Worm (Caenorhabditis elegans) whole organism, L4/young adult: ENCODE results near the gene F47B10.6.

Experiments
- W03F9.2 ChIP-seq: fragments of 150-350 bp; optimal IDR thresholded peaks from 2 replicates; lab custom pipeline; 2014; ENCODE audit warnings: missing biosample characterization, missing genetic modification characterization
- dao-5 ChIP-seq: sonication (generic microtip); optimal IDR thresholded peaks from 2 replicates; lab custom pipeline; 2016; ENCODE audit warnings: missing genotype, missing genetic modification characterization, moderate library complexity, missing compliant biosample characterization
- him-1 ChIP-seq: sonication (generic microtip); optimal IDR thresholded peaks from 2 replicates; lab custom pipeline; 2016; ENCODE audit warnings: missing genotype, missing genetic modification reagents, missing genetic modification characterization, missing compliant biosample characterization

DNA sequence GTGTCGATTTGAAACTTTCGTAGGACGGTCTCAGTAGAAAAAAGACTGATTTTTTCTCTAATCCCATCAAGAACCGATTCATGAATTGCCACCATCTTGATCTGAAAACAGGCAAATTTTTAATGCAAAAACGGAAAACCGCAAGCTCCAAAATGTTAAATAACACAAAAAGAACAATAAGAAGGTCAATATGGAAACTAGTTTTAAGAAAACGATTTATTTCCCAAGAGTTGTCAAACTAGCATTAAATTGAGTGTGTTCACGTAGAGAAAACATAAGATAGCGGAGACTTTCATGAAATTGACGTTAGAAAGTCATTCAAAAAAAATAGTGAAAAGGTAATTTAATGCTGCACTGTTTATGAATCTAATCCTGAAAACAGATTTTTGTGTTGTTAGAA lies 25.7 kb downstream of the F47B10.6 start, which contains the start of gene F47B10.9:
- TF ChIP-seq him-1 (tag; lab: Kevin White, UChicago) (no peak), W03F9.2 (tag; lab: Kevin White, UChicago) (no peak), dao-5 (tag; lab: Kevin White, UChicago) (no peak)
